Fruit fly (Drosophila melanogaster) Kc167 (cell line): ENCODE measurements around the gene CG14232.

Experiments used
- Sin3A ChIP-seq: fragments of >200 bp; optimal IDR thresholded peaks from 2 replicates; lab custom pipeline; 2018; ENCODE audit warnings: missing external identifiers
- h ChIP-seq: fragments of >200 bp; optimal IDR thresholded peaks from 3 replicates; lab custom pipeline; 2018; ENCODE audit warnings: missing external identifiers
- psq ChIP-seq: fragments of >200 bp; optimal IDR thresholded peaks from 2 replicates; lab custom pipeline; 2017; ENCODE audit warnings: missing external identifiers

- TF ChIP-seq psq (lab: Kevin White, UChicago) (no peak), h (lab: Kevin White, UChicago) (no peak), Sin3A (lab: Kevin White, UChicago) (no peak)
Observed at dm6 chrX:19667444-19668104, 36.5 kb downstream of the CG14232 start.
